Worm (Caenorhabditis elegans) whole organism, young adult: Measurements from ENCODE around the gene F54E12.2.

ENCODE experiments used
- Y53G8AR.9 ChIP-seq: fragments of 200-800 bp; sonication (Bioruptor generic); conservative IDR thresholded peaks from 2 replicates; pipeline ENCODE4 v1.3.6; 2022; ENCODE audit warnings: missing genetic modification reagents, missing genetic modification characterization, missing compliant biosample characterization
- nfya-1 ChIP-seq: sonication (generic microtip); optimal IDR thresholded peaks from 2 replicates; lab custom pipeline; 2017; ENCODE audit warnings: antibody characterized with exemption, missing compliant biosample characterization, missing genetic modification characterization, borderline replicate concordance; ENCODE audit not compliant: insufficient read depth

- no peak for TF ChIP-seq Y53G8AR.9 (GFP tag; lab: Robert Waterston, UW)
- no peak for TF ChIP-seq nfya-1 (tag; lab: Kevin White, UChicago)
Measured at ce11 chrIV:11359769-11360168, 22.8 kb upstream of the F54E12.2 start, which contains the start of gene klp-12.
